Worm (Caenorhabditis elegans) whole organism, young adult: ENCODE measurements around the gene eif-1.

Experiments
- F49E8.2 ChIP-seq: sonication (generic microtip); optimal IDR thresholded peaks from 3 replicates; lab custom pipeline; 2017; ENCODE audit warnings: missing genetic modification characterization, mild to moderate bottlenecking, missing compliant biosample characterization, antibody characterized with exemption, moderate library complexity; ENCODE audit not compliant: insufficient read depth
- hmg-1.2 ChIP-seq: fragments of 200-800 bp; sonication (Bioruptor generic); IDR thresholded peaks from 2 replicates; pipeline ENCODE4 v1.3.6; 2022; ENCODE audit warnings: missing genetic modification reagents, missing genetic modification characterization, missing compliant biosample characterization
- lsy-27 ChIP-seq: sonication (generic microtip); optimal IDR thresholded peaks from 2 replicates; lab custom pipeline; 2017; ENCODE audit warnings: missing genetic modification characterization, mild to moderate bottlenecking, missing compliant biosample characterization, antibody characterized with exemption, missing genotype, borderline replicate concordance; ENCODE audit not compliant: insufficient read depth
- mxl-1 ChIP-seq: sonication (generic microtip); optimal IDR thresholded peaks from 2 replicates; lab custom pipeline; 2016; ENCODE audit warnings: missing genetic modification characterization, missing compliant biosample characterization
- nhr-120 ChIP-seq: fragments of 200-800 bp; sonication (Bioruptor generic); IDR thresholded peaks from 2 replicates; pipeline ENCODE4 v1.3.6; 2022; ENCODE audit warnings: missing genetic modification characterization, missing compliant biosample characterization
- sdz-38 ChIP-seq: sonication (generic microtip); optimal IDR thresholded peaks from 2 replicates; lab custom pipeline; 2016; ENCODE audit warnings: missing genotype, missing genetic modification characterization, missing compliant biosample characterization
- unc-62 ChIP-seq: fragments of 150-350 bp; optimal IDR thresholded peaks from 2 replicates; lab custom pipeline; 2014; ENCODE audit warnings: missing biosample characterization, missing genetic modification reagents, missing genetic modification characterization
- ztf-3 ChIP-seq: fragments of 200-800 bp; sonication (Bioruptor generic); optimal IDR thresholded peaks from 2 replicates; lab custom pipeline; 2018; ENCODE audit warnings: mild to moderate bottlenecking, missing genetic modification characterization, missing compliant biosample characterization

DNA sequence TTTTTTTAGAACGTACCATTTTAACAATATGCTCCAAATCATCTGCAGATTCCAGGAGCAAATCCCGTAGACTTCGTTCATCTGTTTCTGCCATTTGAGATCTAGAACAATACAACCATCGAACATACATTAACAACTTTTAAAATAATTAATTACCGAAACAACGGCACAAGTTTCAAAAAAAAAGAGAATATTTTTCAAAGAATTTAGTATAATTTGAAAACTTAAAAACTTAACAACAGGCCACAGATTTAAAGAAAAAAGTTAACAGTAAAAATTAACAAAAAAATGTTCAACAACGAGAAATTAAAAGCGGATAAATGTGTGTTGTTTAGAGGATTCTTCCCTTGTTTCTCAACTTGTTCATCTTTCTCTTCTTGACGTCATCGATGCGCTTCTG, 49.5 kb downstream of the eif-1 start, which contains the start of gene mdt-4:
- no peak for TF ChIP-seq unc-62 (GFP tag; lab: Kevin White, UChicago)
- TF ChIP-seq mxl-1 (tag; lab: Kevin White, UChicago) = no peak
- TF ChIP-seq hmg-1.2 = no peak
- no peak for TF ChIP-seq lsy-27 (tag; lab: Kevin White, UChicago)
- TF ChIP-seq nhr-120 (GFP tag; lab: Robert Waterston, UW) = no peak
- TF ChIP-seq sdz-38 (tag; lab: Kevin White, UChicago) = no peak
- no peak for TF ChIP-seq ztf-3 (GFP tag; lab: Kevin White, UChicago)
- TF ChIP-seq F49E8.2 (tag; lab: Kevin White, UChicago) = no peak
